Worm (Caenorhabditis elegans) whole organism, mixed stage, embryonic: Measurements from ENCODE around the gene twk-22.

Experiments used
- lin-13 ChIP-seq: fragments of 150-350 bp; optimal IDR thresholded peaks from 2 replicates; lab custom pipeline; 2014; ENCODE audit warnings: missing biosample characterization, missing genetic modification characterization
- mab-5 ChIP-seq: fragments of 150-350 bp; optimal IDR thresholded peaks from 2 replicates; lab custom pipeline; 2014; ENCODE audit warnings: missing biosample characterization, missing genetic modification characterization
- nhr-12 ChIP-seq: fragments of 150-350 bp; optimal IDR thresholded peaks from 2 replicates; lab custom pipeline; 2014; ENCODE audit warnings: missing biosample characterization, missing genetic modification characterization
- pha-4 ChIP-seq: fragments of 150-350 bp; optimal IDR thresholded peaks from 2 replicates; lab custom pipeline; 2018; ENCODE audit warnings: missing biosample characterization, missing genetic modification reagents, missing genetic modification characterization
- sptf-1 ChIP-seq: sonication (generic microtip); optimal IDR thresholded peaks from 2 replicates; lab custom pipeline; 2017; ENCODE audit warnings: mild to moderate bottlenecking, missing genetic modification characterization, moderate library complexity, missing compliant biosample characterization
- zip-8 ChIP-seq: fragments of 150-350 bp; optimal IDR thresholded peaks from 2 replicates; lab custom pipeline; 2014; ENCODE audit warnings: missing biosample characterization, missing genetic modification characterization
- ztf-11 ChIP-seq: fragments of 150-350 bp; optimal IDR thresholded peaks from 2 replicates; lab custom pipeline; 2014; ENCODE audit warnings: missing biosample characterization, missing genetic modification characterization

DNA sequence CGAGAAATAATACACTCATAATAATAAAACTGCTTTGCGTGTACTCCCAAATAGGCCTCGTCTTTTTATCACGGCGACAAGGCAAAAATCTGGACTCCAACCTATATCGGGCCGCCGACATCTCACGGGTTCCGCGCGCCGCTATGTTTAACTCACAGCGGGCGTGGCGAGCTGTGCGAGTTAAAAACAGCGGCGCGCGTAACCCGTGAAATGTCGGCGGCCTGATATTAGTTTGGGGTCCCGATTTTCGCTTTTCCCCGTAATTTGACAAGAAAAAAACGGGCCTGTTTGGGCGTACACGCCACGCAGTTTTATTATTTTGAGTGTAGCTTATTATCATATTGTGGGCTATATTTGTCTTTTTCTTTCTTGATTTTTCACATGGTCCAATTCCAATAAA lies 35.6 kb downstream of the twk-22 start:
- TF ChIP-seq sptf-1 (tag; lab: Kevin White, UChicago) (no peak), mab-5 (tag; lab: Kevin White, UChicago) (no peak), zip-8 (no peak), ztf-11 (tag; lab: Kevin White, UChicago) (no peak), lin-13 (tag; lab: Kevin White, UChicago) (no peak), nhr-12 (tag; lab: Kevin White, UChicago) (no peak), pha-4 (tag; lab: Kevin White, UChicago) (no peak)
